Worm (Caenorhabditis elegans) whole organism, young adult: ENCODE data around the gene R05A10.1.

Experiments
- F10E7.11 ChIP-seq: sonication (generic microtip); optimal IDR thresholded peaks from 2 replicates; lab custom pipeline; 2017; ENCODE audit warnings: mild to moderate bottlenecking, missing genetic modification characterization, moderate library complexity, missing compliant biosample characterization
- F49E8.2 ChIP-seq: sonication (generic microtip); optimal IDR thresholded peaks from 3 replicates; lab custom pipeline; 2017; ENCODE audit warnings: missing genetic modification characterization, mild to moderate bottlenecking, missing compliant biosample characterization, antibody characterized with exemption, moderate library complexity; ENCODE audit not compliant: insufficient read depth
- K11D2.4 ChIP-seq: fragments of 200-800 bp; sonication (Bioruptor generic); IDR thresholded peaks from 2 replicates; pipeline ENCODE4 v1.3.6; 2022; ENCODE audit warnings: missing genetic modification reagents, missing genetic modification characterization, missing compliant biosample characterization
- T07F8.4 ChIP-seq: sonication (generic microtip); optimal IDR thresholded peaks from 2 replicates; lab custom pipeline; 2016; ENCODE audit warnings: mild to moderate bottlenecking, missing genetic modification characterization, moderate library complexity, missing compliant biosample characterization
- akir-1 ChIP-seq: fragments of 200-800 bp; sonication (Bioruptor generic); optimal IDR thresholded peaks from 2 replicates; lab custom pipeline; 2018; ENCODE audit warnings: mild to moderate bottlenecking, missing genetic modification characterization, moderate library complexity, missing compliant biosample characterization
- atf-7 ChIP-seq: sonication (generic microtip); optimal IDR thresholded peaks from 2 replicates; lab custom pipeline; 2017; ENCODE audit warnings: mild to moderate bottlenecking, missing genetic modification characterization, missing compliant biosample characterization
- attf-6 ChIP-seq: fragments of 200-800 bp; sonication (Bioruptor generic); IDR thresholded peaks from 2 replicates; pipeline ENCODE4 v1.3.6; 2022; ENCODE audit warnings: missing genetic modification reagents, missing genetic modification characterization, missing compliant biosample characterization
- bed-1 ChIP-seq: fragments of 200-800 bp; sonication (Bioruptor generic); IDR thresholded peaks from 2 replicates; pipeline ENCODE4 v1.3.6; 2022; ENCODE audit warnings: missing genetic modification reagents, missing genetic modification characterization, missing compliant biosample characterization
- bed-2 ChIP-seq: fragments of 200-800 bp; sonication (Bioruptor generic); IDR thresholded peaks from 2 replicates; pipeline ENCODE4 v1.3.6; 2022; ENCODE audit warnings: missing genetic modification reagents, missing genetic modification characterization, missing compliant biosample characterization
- ccch-3 ChIP-seq: fragments of 200-800 bp; sonication (Bioruptor generic); optimal IDR thresholded peaks from 2 replicates; lab custom pipeline; 2018; ENCODE audit warnings: mild to moderate bottlenecking, missing genetic modification characterization, missing compliant biosample characterization
- ceh-27 ChIP-seq: fragments of 200-800 bp; sonication (Bioruptor generic); optimal IDR thresholded peaks from 2 replicates; lab custom pipeline; 2018; ENCODE audit warnings: mild to moderate bottlenecking, missing genetic modification characterization, moderate library complexity, missing compliant biosample characterization
- ceh-58 ChIP-seq: fragments of 200-800 bp; sonication (Bioruptor generic); IDR thresholded peaks from 2 replicates; pipeline ENCODE4 v1.3.6; 2022; ENCODE audit warnings: missing genetic modification characterization, missing compliant biosample characterization
- chd-7 ChIP-seq: sonication (generic microtip); optimal IDR thresholded peaks from 2 replicates; lab custom pipeline; 2016; ENCODE audit warnings: mild to moderate bottlenecking, missing genetic modification characterization, moderate library complexity, missing compliant biosample characterization
- dox-1 ChIP-seq: fragments of 200-800 bp; sonication (Bioruptor generic); IDR thresholded peaks from 2 replicates; pipeline ENCODE4 v1.3.6; 2022; ENCODE audit warnings: missing genetic modification reagents, missing genetic modification characterization, missing compliant biosample characterization
- egrh-3 ChIP-seq: fragments of 200-800 bp; sonication (Bioruptor generic); IDR thresholded peaks from 2 replicates; pipeline ENCODE4 v1.3.6; 2022; ENCODE audit warnings: missing genetic modification reagents, missing genetic modification characterization, missing compliant biosample characterization
- hlh-26 ChIP-seq: fragments of 200-800 bp; sonication (Bioruptor generic); conservative IDR thresholded peaks from 2 replicates; pipeline ENCODE4 v1.3.6; 2022; ENCODE audit warnings: missing genetic modification reagents, missing genetic modification characterization, missing compliant biosample characterization
- hmg-1.2 ChIP-seq: fragments of 200-800 bp; sonication (Bioruptor generic); IDR thresholded peaks from 2 replicates; pipeline ENCODE4 v1.3.6; 2022; ENCODE audit warnings: missing genetic modification reagents, missing genetic modification characterization, missing compliant biosample characterization
- hrde-1 ChIP-seq: sonication (generic microtip); optimal IDR thresholded peaks from 2 replicates; lab custom pipeline; 2016; ENCODE audit warnings: missing genetic modification characterization, mild to moderate bottlenecking, missing compliant biosample characterization, moderate library complexity, missing genotype, missing genetic modification reagents, borderline replicate concordance
- let-526 ChIP-seq: fragments of 200-800 bp; sonication (Bioruptor generic); IDR thresholded peaks from 2 replicates; pipeline ENCODE4 v1.3.6; 2022; ENCODE audit warnings: missing genetic modification reagents, missing genetic modification characterization, missing compliant biosample characterization
- madf-3 ChIP-seq: fragments of 200-800 bp; sonication (Bioruptor generic); IDR thresholded peaks from 2 replicates; pipeline ENCODE4 v1.3.6; 2022; ENCODE audit warnings: missing genetic modification reagents, missing genetic modification characterization, missing compliant biosample characterization
- madf-6 ChIP-seq: fragments of 200-800 bp; sonication (Bioruptor generic); IDR thresholded peaks from 2 replicates; pipeline ENCODE4 v1.3.6; 2022; ENCODE audit warnings: missing genetic modification reagents, missing genetic modification characterization, missing compliant biosample characterization
- mcd-1 ChIP-seq: fragments of 200-800 bp; sonication (Bioruptor generic); IDR thresholded peaks from 2 replicates; pipeline ENCODE4 v1.3.6; 2022; ENCODE audit warnings: missing genetic modification reagents, missing genetic modification characterization, missing compliant biosample characterization
- mes-4 ChIP-seq: sonication (generic microtip); optimal IDR thresholded peaks from 2 replicates; lab custom pipeline; 2016; ENCODE audit warnings: missing genotype, missing genetic modification characterization, missing compliant biosample characterization
- nfya-1 ChIP-seq: sonication (generic microtip); optimal IDR thresholded peaks from 2 replicates; lab custom pipeline; 2017; ENCODE audit warnings: antibody characterized with exemption, missing compliant biosample characterization, missing genetic modification characterization, borderline replicate concordance; ENCODE audit not compliant: insufficient read depth
- nfya-2 ChIP-seq: fragments of 200-800 bp; sonication (Bioruptor generic); IDR thresholded peaks from 2 replicates; pipeline ENCODE4 v1.3.6; 2022; ENCODE audit warnings: missing genetic modification reagents, missing genetic modification characterization, missing compliant biosample characterization
- nhr-120 ChIP-seq: fragments of 200-800 bp; sonication (Bioruptor generic); IDR thresholded peaks from 2 replicates; pipeline ENCODE4 v1.3.6; 2022; ENCODE audit warnings: missing genetic modification characterization, missing compliant biosample characterization
- nhr-179 ChIP-seq: sonication (generic microtip); optimal IDR thresholded peaks from 2 replicates; lab custom pipeline; 2016; ENCODE audit warnings: mild to moderate bottlenecking, missing genetic modification characterization, missing compliant biosample characterization
- nhr-80 ChIP-seq: sonication (generic microtip); optimal IDR thresholded peaks from 2 replicates; lab custom pipeline; 2016; ENCODE audit warnings: missing genetic modification characterization, missing compliant biosample characterization
- pbrm-1 ChIP-seq: fragments of 200-800 bp; sonication (Bioruptor generic); IDR thresholded peaks from 2 replicates; pipeline ENCODE4 v1.3.6; 2022; ENCODE audit warnings: missing genetic modification reagents, missing genetic modification characterization, missing compliant biosample characterization
- pha-4 ChIP-seq: fragments of 150-350 bp; sonication (generic microtip); optimal IDR thresholded peaks from 2 replicates; lab custom pipeline; 2014; ENCODE audit warnings: missing biosample characterization, missing genetic modification reagents, missing genetic modification characterization
- repo-1 ChIP-seq: sonication (generic microtip); optimal IDR thresholded peaks from 2 replicates; lab custom pipeline; 2017; ENCODE audit warnings: mild to moderate bottlenecking, missing genetic modification characterization, missing compliant biosample characterization
- sdz-38 ChIP-seq: sonication (generic microtip); optimal IDR thresholded peaks from 2 replicates; lab custom pipeline; 2016; ENCODE audit warnings: missing genotype, missing genetic modification characterization, missing compliant biosample characterization
- snpc-1.1 ChIP-seq: sonication (generic microtip); optimal IDR thresholded peaks from 2 replicates; lab custom pipeline; 2017; ENCODE audit warnings: missing genetic modification characterization, mild to moderate bottlenecking, missing compliant biosample characterization, antibody characterized with exemption, moderate library complexity, missing genotype, missing genetic modification reagents; ENCODE audit not compliant: insufficient read depth
- somi-1 ChIP-seq: fragments of 200-800 bp; sonication (Bioruptor generic); optimal IDR thresholded peaks from 2 replicates; lab custom pipeline; 2018; ENCODE audit warnings: mild to moderate bottlenecking, missing genetic modification characterization, missing compliant biosample characterization
- zim-3 ChIP-seq: sonication (generic microtip); optimal IDR thresholded peaks from 2 replicates; lab custom pipeline; 2017; ENCODE audit warnings: mild to moderate bottlenecking, missing genetic modification characterization, moderate library complexity, missing compliant biosample characterization
- ztf-18 ChIP-seq: sonication (generic microtip); optimal IDR thresholded peaks from 2 replicates; lab custom pipeline; 2016; ENCODE audit warnings: missing genotype, mild to moderate bottlenecking, missing genetic modification characterization, missing compliant biosample characterization
- ztf-22 ChIP-seq: fragments of 200-800 bp; sonication (Bioruptor generic); optimal IDR thresholded peaks from 2 replicates; lab custom pipeline; 2018; ENCODE audit warnings: mild to moderate bottlenecking, missing genetic modification characterization, moderate library complexity, missing compliant biosample characterization
- ztf-26 ChIP-seq: sonication (generic microtip); optimal IDR thresholded peaks from 2 replicates; lab custom pipeline; 2017; ENCODE audit warnings: missing genetic modification characterization, missing compliant biosample characterization
- ztf-3 ChIP-seq: fragments of 200-800 bp; sonication (Bioruptor generic); optimal IDR thresholded peaks from 2 replicates; lab custom pipeline; 2018; ENCODE audit warnings: mild to moderate bottlenecking, missing genetic modification characterization, missing compliant biosample characterization
- ztf-6 ChIP-seq: fragments of 200-800 bp; sonication (Bioruptor generic); IDR thresholded peaks from 2 replicates; pipeline ENCODE4 v1.3.6; 2022; ENCODE audit warnings: missing genetic modification reagents, missing genetic modification characterization, missing compliant biosample characterization

R05A10.1 gene

ce11 chrIV:14224912-14225311 is 42.7 kb downstream of the R05A10.1 start (continued):
- peak; percentile 45 for TF ChIP-seq mes-4 (tag; lab: Kevin White, UChicago)
- 0 out of 2 replicates have a peak, but pooled peaks have one; percentile 46 for TF ChIP-seq let-526 (GFP tag; lab: Robert Waterston, UW)
- peak; percentile 78 for TF ChIP-seq F49E8.2 (tag; lab: Kevin White, UChicago)
- peak; percentile 44 for TF ChIP-seq repo-1 (tag; lab: Kevin White, UChicago)
- peak; percentile 74 for TF ChIP-seq T07F8.4
- peak; percentile 81 for TF ChIP-seq pbrm-1 (GFP tag; lab: Robert Waterston, UW)
- 0 out of 2 replicates have a peak, but pooled peaks have one; percentile 66 for TF ChIP-seq ceh-58 (GFP tag; lab: Robert Waterston, UW)

- TF ChIP-seq ztf-22 (GFP tag; lab: Kevin White, UChicago) (no peak), attf-6 (GFP tag; lab: Robert Waterston, UW) (0 out of 2 replicates have a peak, but pooled peaks have one; percentile 21)
- TF ChIP-seq, all 124 proteins: peak for 1
Observed at ce11 chrIV:14227138-14227537, 45.0 kb downstream of the R05A10.1 start.

ce11 chrIV:14228069-14228468 is 45.9 kb downstream of the R05A10.1 start, which contains the start of gene F02H6.7:
Gene F02H6.7 (minus strand): TSS chrIV:14228169.
- TF ChIP-seq nhr-179 (tag; lab: Kevin White, UChicago) (no peak), sdz-38 (no peak), akir-1 (GFP tag; lab: Kevin White, UChicago) (no peak), F10E7.11 (no peak), nfya-2 (GFP tag; lab: Robert Waterston, UW) (no peak), ztf-26 (no peak), snpc-1.1 (tag; lab: Kevin White, UChicago) (no peak), nfya-1 (tag; lab: Kevin White, UChicago) (no peak), ztf-6 (GFP tag; lab: Robert Waterston, UW) (no peak), zim-3 (tag; lab: Kevin White, UChicago) (no peak), madf-3 (GFP tag; lab: Robert Waterston, UW) (no peak), dox-1 (GFP tag; lab: Robert Waterston, UW) (no peak), pha-4 (tag; lab: Kevin White, UChicago) (no peak), somi-1 (GFP tag; lab: Kevin White, UChicago) (no peak), chd-7 (tag; lab: Kevin White, UChicago) (no peak), hmg-1.2 (no peak)

DNA sequence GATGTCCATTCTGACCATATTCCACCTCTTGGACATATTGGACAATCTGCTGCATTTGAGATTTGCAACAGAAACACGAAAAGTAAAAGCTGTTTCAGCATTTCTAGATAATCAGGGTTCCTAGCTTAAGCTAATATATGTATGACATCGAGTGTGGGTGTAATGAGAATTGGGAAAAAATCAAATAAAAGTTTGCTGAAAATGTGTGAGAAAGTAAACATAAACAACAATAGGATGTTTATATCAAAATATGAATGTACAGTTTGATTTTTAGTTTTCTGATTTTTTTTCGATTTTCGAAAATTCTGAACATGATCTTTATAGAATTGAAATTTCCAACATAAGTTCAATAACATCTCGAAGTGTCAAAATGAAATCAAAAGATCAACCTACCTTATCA is 48.6 kb downstream of the R05A10.1 start, which contains the start of gene F02H6.6:
Gene F02H6.6, minus strand, starts transcription at position 101 of the 400 bp plus-strand sequence.
- no peak for TF ChIP-seq ztf-22 (GFP tag; lab: Kevin White, UChicago)
- no peak for TF ChIP-seq mcd-1 (GFP tag; lab: Robert Waterston, UW)
- TF ChIP-seq ztf-3 = no peak
- no peak for TF ChIP-seq ztf-18 (tag; lab: Kevin White, UChicago)
- no peak for TF ChIP-seq ccch-3

DNA sequence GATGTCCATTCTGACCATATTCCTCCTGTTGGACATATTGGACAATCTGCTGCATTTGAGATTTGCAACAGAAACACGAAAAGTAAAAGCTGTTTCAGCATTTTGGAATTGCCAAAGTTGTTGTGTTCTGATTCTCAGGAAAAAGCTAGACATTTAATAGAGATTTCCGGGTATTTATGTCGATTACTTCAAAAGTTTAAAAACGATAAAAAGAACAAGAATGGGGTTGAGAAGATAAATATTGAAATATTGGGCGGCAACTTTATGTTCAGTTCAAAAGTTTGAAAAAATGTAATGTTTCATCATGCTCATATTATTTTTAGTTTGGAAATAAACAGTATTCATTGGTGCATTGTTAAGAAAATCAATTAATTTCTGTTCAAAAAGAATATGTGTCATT is 56.8 kb downstream of the R05A10.1 start, which contains the start of gene Y64G10A.1:
Gene Y64G10A.1, minus strand, starts transcription at position 101 of the 400 bp plus-strand sequence.
- no peak for TF ChIP-seq bed-2 (GFP tag; lab: Robert Waterston, UW)
- TF ChIP-seq sdz-38 = no peak
- TF ChIP-seq hrde-1 (tag; lab: Kevin White, UChicago) = no peak
- TF ChIP-seq ceh-27 (GFP tag; lab: Kevin White, UChicago) = no peak
- TF ChIP-seq hlh-26 (GFP tag; lab: Robert Waterston, UW) = no peak
- TF ChIP-seq madf-6 (GFP tag; lab: Robert Waterston, UW) = no peak
- TF ChIP-seq nhr-120 (GFP tag; lab: Robert Waterston, UW) = no peak
- TF ChIP-seq egrh-3 (GFP tag; lab: Robert Waterston, UW) = no peak
- TF ChIP-seq K11D2.4 = no peak
- TF ChIP-seq nhr-80 (tag; lab: Kevin White, UChicago) = no peak
- TF ChIP-seq nfya-1 (tag; lab: Kevin White, UChicago) = no peak
- TF ChIP-seq bed-1 = no peak
- no peak for TF ChIP-seq atf-7 (tag; lab: Kevin White, UChicago)
